Worm (Caenorhabditis elegans) whole organism, young adult: Measurements from ENCODE around the gene wrk-1.

Experiments
- B0019.2 ChIP-seq: fragments of 200-800 bp; sonication (Bioruptor generic); conservative IDR thresholded peaks from 2 replicates; pipeline ENCODE4 v1.3.6; 2022; ENCODE audit warnings: missing genetic modification reagents, missing genetic modification characterization, missing compliant biosample characterization
- F52B5.7 ChIP-seq: sonication (generic microtip); optimal IDR thresholded peaks from 2 replicates; lab custom pipeline; 2016; ENCODE audit warnings: mild to moderate bottlenecking, missing genetic modification characterization, missing compliant biosample characterization
- T26A5.8 ChIP-seq: sonication (generic microtip); optimal IDR thresholded peaks from 2 replicates; lab custom pipeline; 2016; ENCODE audit warnings: missing genetic modification characterization, missing compliant biosample characterization
- Y53F4B.3 ChIP-seq: fragments of 200-800 bp; sonication (Bioruptor generic); IDR thresholded peaks from 2 replicates; pipeline ENCODE4 v1.3.6; 2022; ENCODE audit warnings: missing genetic modification reagents, missing genetic modification characterization, missing compliant biosample characterization
- ceh-79 ChIP-seq: sonication (generic microtip); optimal IDR thresholded peaks from 2 replicates; lab custom pipeline; 2017; ENCODE audit warnings: mild to moderate bottlenecking, missing genetic modification characterization, missing compliant biosample characterization
- efl-1 ChIP-seq: fragments of 150-350 bp; optimal IDR thresholded peaks from 2 replicates; lab custom pipeline; 2014; ENCODE audit warnings: missing biosample characterization, missing genetic modification reagents, missing genetic modification characterization
- mes-4 ChIP-seq: sonication (generic microtip); optimal IDR thresholded peaks from 2 replicates; lab custom pipeline; 2016; ENCODE audit warnings: missing genotype, missing genetic modification characterization, missing compliant biosample characterization
- tbx-9 ChIP-seq: sonication (generic microtip); optimal IDR thresholded peaks from 2 replicates; lab custom pipeline; 2016; ENCODE audit warnings: borderline replicate concordance, missing genetic modification characterization, inconsistent platforms, missing compliant biosample characterization
- zfh-2 ChIP-seq: fragments of 200-800 bp; sonication (Bioruptor generic); conservative IDR thresholded peaks from 2 replicates; pipeline ENCODE4 v1.3.6; 2022; ENCODE audit warnings: missing genetic modification reagents, missing genetic modification characterization, missing compliant biosample characterization
- zim-3 ChIP-seq: sonication (generic microtip); optimal IDR thresholded peaks from 2 replicates; lab custom pipeline; 2017; ENCODE audit warnings: mild to moderate bottlenecking, missing genetic modification characterization, moderate library complexity, missing compliant biosample characterization

Gene wrk-1

DNA sequence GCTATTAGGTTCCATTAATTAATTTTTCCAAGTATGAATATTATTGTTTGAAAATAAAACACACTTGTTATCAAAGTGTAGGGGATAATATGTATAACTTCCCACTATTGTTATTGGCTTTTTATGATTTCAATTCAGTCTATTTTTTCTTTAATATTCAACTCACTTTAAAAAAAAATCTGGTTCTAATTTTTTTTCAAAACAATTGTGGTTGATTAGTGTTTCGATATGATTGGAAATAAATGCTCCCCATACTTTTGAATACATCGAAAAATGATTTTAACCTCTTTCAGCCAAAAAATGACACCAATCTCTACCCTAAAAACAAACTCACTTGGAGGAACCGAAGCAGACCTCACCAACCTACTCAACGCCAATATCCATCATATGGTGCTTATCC lies 52.0 kb downstream of the wrk-1 start, which contains the start of gene F55E10.2:
TSS of gene F55E10.2 (plus strand) at position 301 of the 400 bp plus-strand sequence.
- no peak for TF ChIP-seq zim-3 (tag; lab: Kevin White, UChicago)
- no peak for TF ChIP-seq tbx-9
- TF ChIP-seq efl-1 (GFP tag; lab: Kevin White, UChicago) = no peak
- no peak for TF ChIP-seq mes-4 (tag; lab: Kevin White, UChicago)
- TF ChIP-seq zfh-2 = no peak
- no peak for TF ChIP-seq T26A5.8 (tag; lab: Kevin White, UChicago)
- TF ChIP-seq F52B5.7 (tag; lab: Kevin White, UChicago) = no peak
- TF ChIP-seq ceh-79 = no peak
- no peak for TF ChIP-seq B0019.2 (GFP tag; lab: Robert Waterston, UW)
- no peak for TF ChIP-seq Y53F4B.3 (GFP tag; lab: Robert Waterston, UW)
